Fruit fly (Drosophila melanogaster) whole organism: ENCODE results near the gene CG46463.

Experiments
- CG8478 ChIP-seq: fragments of >200 bp; optimal IDR thresholded peaks from 2 replicates; lab custom pipeline; 2018; ENCODE audit warnings: inconsistent platforms
- EcR ChIP-seq, 2 experiments: fragments of >200 bp; optimal IDR thresholded peaks; 2 replicates each; lab custom pipeline; 2017; ENCODE audit warnings: missing biosample characterization in 2 of 2, missing genetic modification characterization in 2 of 2, missing genetic modification reagents in 2 of 2
- psq ChIP-seq: fragments of >200 bp; optimal IDR thresholded peaks from 2 replicates; lab custom pipeline; 2017
- usp ChIP-seq: fragments of >200 bp; optimal IDR thresholded peaks from 2 replicates; lab custom pipeline; 2017; ENCODE audit warnings: missing biosample characterization, missing genetic modification characterization, mixed read lengths

dm6 chr3L:3472063-3472528, 11.0 kb downstream of the CG46463 start, which contains the start of the genes CG32267 and CG42324:
- TF ChIP-seq EcR (GFP tag; optimal IDR thresholded peaks at IDR 0.05; lab: Kevin White, UChicago) (no peak), psq (lab: Kevin White, UChicago) (no peak), CG8478 (lab: Kevin White, UChicago) (no peak), usp (GFP tag; lab: Kevin White, UChicago) (no peak)
